Worm (Caenorhabditis elegans): ENCODE data around the gene cox-14.

The cox-14 gene

ce11 chrIII:10216585-10217278 is 2.0 kb upstream of the cox-14 start, which contains the start of gene cts-1 (continued):
- TF ChIP-seq hlh-26 (GFP tag; conservative IDR thresholded peaks at IDR 0.05) (no peak), nhr-80 (tag; optimal IDR thresholded peaks at IDR 0.05) (peak; percentile 95), pbrm-1 (GFP tag; IDR thresholded peaks at IDR 0.05) (no peak), zfh-2 (GFP tag; conservative IDR thresholded peaks at IDR 0.05) (no peak), C06A6.2 (GFP tag; conservative IDR thresholded peaks at IDR 0.05) (no peak), pha-4 (tag; optimal IDR thresholded peaks at IDR 0.05) (no peak), ceh-58 (GFP tag; IDR thresholded peaks at IDR 0.05) (no peak), hmg-1.2 (GFP tag; IDR thresholded peaks at IDR 0.05) (no peak), lir-1 (GFP tag; conservative IDR thresholded peaks at IDR 0.05) (no peak), ets-4 (GFP tag; optimal IDR thresholded peaks at IDR 0.05) (no peak), cebp-2 (GFP tag; IDR thresholded peaks at IDR 0.05) (no peak), ztf-6 (GFP tag; IDR thresholded peaks at IDR 0.05) (no peak), ztf-18 (tag; optimal IDR thresholded peaks at IDR 0.05) (peak; percentile 54), ztf-28 (GFP tag; IDR thresholded peaks at IDR 0.05) (no peak), B0035.1 (tag; optimal IDR thresholded peaks at IDR 0.05) (peak; percentile 49), ccch-3 (GFP tag; optimal IDR thresholded peaks at IDR 0.05) (no peak), F57C9.4 (tag; optimal IDR thresholded peaks at IDR 0.05) (no peak), madf-10 (tag; optimal IDR thresholded peaks at IDR 0.05) (peak; percentile 61), ceh-79 (tag; optimal IDR thresholded peaks at IDR 0.05) (peak; percentile 19), ceh-100 (GFP tag; IDR thresholded peaks at IDR 0.05) (no peak), B0261.1 (tag; optimal IDR thresholded peaks at IDR 0.05) (no peak), F33H1.4 (GFP tag; IDR thresholded peaks at IDR 0.05) (no peak), bed-2 (GFP tag; IDR thresholded peaks at IDR 0.05) (no peak), tbp1 (GFP tag; optimal IDR thresholded peaks at IDR 0.05) (peak; percentile 59), aptf-3 (GFP tag; IDR thresholded peaks at IDR 0.05) (no peak), let-526 (GFP tag; IDR thresholded peaks at IDR 0.05) (no peak), dpff-1 (tag; optimal IDR thresholded peaks at IDR 0.05) (no peak), Y67H2A.10 (GFP tag; conservative IDR thresholded peaks at IDR 0.05) (no peak), ztf-22 (GFP tag; optimal IDR thresholded peaks at IDR 0.05) (peak; percentile 52), Y53F4B.3 (GFP tag; IDR thresholded peaks at IDR 0.05) (no peak), T07F8.4 (tag; optimal IDR thresholded peaks at IDR 0.05) (no peak), lin-40 (tag; optimal IDR thresholded peaks at IDR 0.05) (peak; percentile 73), F52B5.7 (tag; optimal IDR thresholded peaks at IDR 0.05) (no peak), nfya-2 (GFP tag; IDR thresholded peaks at IDR 0.05) (no peak), attf-6 (GFP tag; IDR thresholded peaks at IDR 0.05) (no peak), fkh-3 (tag; optimal IDR thresholded peaks at IDR 0.05) (no peak), snpc-3.4 (tag; optimal IDR thresholded peaks at IDR 0.05) (peak; percentile 7), Y56A3A.18 (GFP tag; IDR thresholded peaks at IDR 0.05) (no peak), lin-26 (GFP tag; IDR thresholded peaks at IDR 0.05) (no peak), egl-44 (GFP tag; IDR thresholded peaks at IDR 0.05) (no peak), B0019.2 (GFP tag; conservative IDR thresholded peaks at IDR 0.05) (no peak), atf-7 (tag; optimal IDR thresholded peaks at IDR 0.05) (peak; percentile 80), snpc-1.1 (tag; optimal IDR thresholded peaks at IDR 0.05; ENCODE audit: insufficient read depth) (no peak), Y95B8A.8 (GFP tag; IDR thresholded peaks at IDR 0.05) (no peak), sea-2 (GFP tag; IDR thresholded peaks at IDR 0.05) (no peak), ceh-91 (GFP tag; IDR thresholded peaks at IDR 0.05) (no peak)
